Worm (Caenorhabditis elegans) whole organism, young adult: ENCODE measurements around the gene C49H3.16.
A peak's percentile ranks its signal among the peaks of the same experiment; 100 is the strongest.

Experiments used
- F22D6.2 ChIP-seq: sonication (generic microtip); optimal IDR thresholded peaks from 2 replicates; lab custom pipeline; 2016; ENCODE audit warnings: mild to moderate bottlenecking, missing genetic modification characterization, missing compliant biosample characterization
- ZK185.1 ChIP-seq: sonication (generic microtip); optimal IDR thresholded peaks from 2 replicates; lab custom pipeline; 2016; ENCODE audit warnings: mild to moderate bottlenecking, missing genetic modification characterization, missing compliant biosample characterization; ENCODE audit not compliant: poor library complexity, severe bottlenecking
- ama-1 ChIP-seq, 3 experiments: fragments of 150-350 bp in 1 of 3; sonication (generic microtip) in 2 of 3; optimal IDR thresholded peaks; 2 replicates each; lab custom pipeline; 2014 to 2018; ENCODE audit warnings: missing biosample characterization in 2 of 3, missing genetic modification characterization in 2 of 3, missing genetic modification reagents in 2 of 3
- dox-1 ChIP-seq: fragments of 200-800 bp; sonication (Bioruptor generic); IDR thresholded peaks from 2 replicates; pipeline ENCODE4 v1.3.6; 2022; ENCODE audit warnings: missing genetic modification reagents, missing genetic modification characterization, missing compliant biosample characterization
- ets-4 ChIP-seq: fragments of 200-800 bp; sonication (Bioruptor generic); optimal IDR thresholded peaks from 2 replicates; lab custom pipeline; 2018; ENCODE audit warnings: mild to moderate bottlenecking, missing genetic modification characterization, missing compliant biosample characterization
- nhr-90 ChIP-seq: sonication (generic microtip); optimal IDR thresholded peaks from 2 replicates; lab custom pipeline; 2016; ENCODE audit warnings: missing genotype, mild to moderate bottlenecking, missing genetic modification characterization, missing compliant biosample characterization
- ztf-25 ChIP-seq: fragments of 200-800 bp; sonication (Bioruptor generic); IDR thresholded peaks from 2 replicates; pipeline ENCODE4 v1.3.6; 2022; ENCODE audit warnings: missing genetic modification reagents, missing genetic modification characterization, missing compliant biosample characterization
- ztf-3 ChIP-seq: fragments of 200-800 bp; sonication (Bioruptor generic); optimal IDR thresholded peaks from 2 replicates; lab custom pipeline; 2018; ENCODE audit warnings: mild to moderate bottlenecking, missing genetic modification characterization, missing compliant biosample characterization

- no peak for TF ChIP-seq dox-1 (GFP tag; lab: Robert Waterston, UW)
- TF ChIP-seq ztf-3 = no peak
- peak; percentile 11 for TF ChIP-seq ZK185.1 (tag; lab: Kevin White, UChicago)
- TF ChIP-seq nhr-90 (tag; lab: Kevin White, UChicago) = no peak
- TF ChIP-seq ztf-25 (GFP tag; lab: Robert Waterston, UW) = no peak
- TF ChIP-seq ama-1 (optimal IDR thresholded peaks at IDR 0.05; lab: Kevin White, UChicago) = peak; percentile 34
- no peak for TF ChIP-seq ama-1 (GFP tag; optimal IDR thresholded peaks at IDR 0.05; lab: Kevin White, UChicago)
- no peak for TF ChIP-seq ets-4
- TF ChIP-seq F22D6.2 (tag; lab: Kevin White, UChicago) = no peak
These were observed 10.0 kb upstream of the C49H3.16 start, which contains the start of the genes npp-27 and ntl-4 for ce11 chrIV:7910197-7910735.
